Fruit fly (Drosophila melanogaster): ENCODE results near the gene Sfp24F.

Gene Sfp24F

DNA sequence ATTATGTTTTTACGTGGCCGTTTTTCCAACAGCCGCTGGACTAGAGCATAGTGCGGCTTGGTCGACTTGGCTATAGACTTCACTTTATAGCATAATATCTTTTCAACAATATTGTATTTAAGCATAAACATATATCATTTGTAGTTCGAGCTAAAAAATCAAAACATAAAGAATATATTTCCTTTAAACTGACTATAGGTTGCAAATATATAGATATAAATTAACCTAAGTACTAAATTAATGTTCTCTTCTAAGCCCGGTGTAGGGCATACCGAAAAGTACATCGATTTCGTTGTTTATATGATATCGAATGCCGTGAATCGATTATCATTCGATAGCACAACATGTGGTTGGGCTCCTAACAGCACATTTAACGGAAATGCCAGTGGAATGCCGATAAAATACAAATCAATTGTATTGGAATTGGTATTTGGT lies 6.7 kb upstream of the Sfp24F start, which contains the start of gene MFS18 (continued):
- TF ChIP-seq ro (GFP tag; IDR thresholded peaks at IDR 0.05) (peak; percentile 98), ase (GFP tag; IDR thresholded peaks at IDR 0.05) (peak; percentile 99), trem (tag; optimal IDR thresholded peaks at IDR 0.05) (peak; percentile 97), MESR4 (GFP tag; optimal IDR thresholded peaks at IDR 0.05) (peak; percentile 74), CG15479 (GFP tag; optimal IDR thresholded peaks at IDR 0.05) (peak; percentile 2), hkb (optimal IDR thresholded peaks at IDR 0.05) (peak; percentile 67), hkb (GFP tag; IDR thresholded peaks at IDR 0.05) (peak; percentile 100), H2.0 (GFP tag; IDR thresholded peaks at IDR 0.05) (peak; percentile 98), CG10147 (GFP tag; optimal IDR thresholded peaks at IDR 0.05) (peak; percentile 87), CG11398 (GFP tag; optimal IDR thresholded peaks at IDR 0.05) (peak; percentile 35), org-1 (GFP tag; optimal IDR thresholded peaks at IDR 0.05) (peak; percentile 91), sug (tag; optimal IDR thresholded peaks at IDR 0.05) (peak; percentile 82), CG11696 (GFP tag; IDR thresholded peaks at IDR 0.05) (peak; percentile 97), hb (GFP tag; IDR thresholded peaks at IDR 0.05; ENCODE audit: partially characterized antibody) (peak; percentile 83), CG4360 (GFP tag; IDR thresholded peaks at IDR 0.05) (peak; percentile 90), E2f1 (GFP tag; IDR thresholded peaks at IDR 0.05) (peak; percentile 99), Gsc (GFP tag; IDR thresholded peaks at IDR 0.05) (peak; percentile 97), Eip74EF (GFP tag; optimal IDR thresholded peaks at IDR 0.05) (peak in 1 of 2 experiments; percentile 94), CG7839 (tag; optimal IDR thresholded peaks at IDR 0.05) (peak; percentile 98), CG12071 (GFP tag; optimal IDR thresholded peaks at IDR 0.05) (peak; percentile 97), CG11695 (GFP tag; IDR thresholded peaks at IDR 0.05) (peak; percentile 100), CG16863 (GFP tag; optimal IDR thresholded peaks at IDR 0.05) (peak; percentile 82), CG4617 (GFP tag; optimal IDR thresholded peaks at IDR 0.05; ENCODE audit: borderline replicate concordance) (peak; percentile 97), ttk (GFP tag; IDR thresholded peaks at IDR 0.05) (peak; percentile 99), CG6272 (GFP tag; IDR thresholded peaks at IDR 0.05) (peak; percentile 98), D (optimal IDR thresholded peaks at IDR 0.05) (no peak), D (GFP tag; optimal IDR thresholded peaks at IDR 0.05) (peak; percentile 99), pan (optimal IDR thresholded peaks at IDR 0.05) (no peak), pan (GFP tag; optimal IDR thresholded peaks at IDR 0.05 in 1 of 2, IDR thresholded peaks at IDR 0.05 in 1 of 2) (peak in 1 of 2 experiments; percentile 100), CG10543 (GFP tag; optimal IDR thresholded peaks at IDR 0.05) (peak; percentile 81), Hmr (GFP tag; optimal IDR thresholded peaks at IDR 0.05) (peak; percentile 97), CG17612 (GFP tag; IDR thresholded peaks at IDR 0.05) (peak; percentile 98), sisA (GFP tag; IDR thresholded peaks at IDR 0.05) (peak; percentile 99), Dfd (GFP tag; optimal IDR thresholded peaks at IDR 0.05) (no peak), HLHmδ (GFP tag; optimal IDR thresholded peaks at IDR 0.05) (no peak), unc-4 (GFP tag; IDR thresholded peaks at IDR 0.05; ENCODE audit: partially characterized antibody) (peak; percentile 52), CG12769 (tag; optimal IDR thresholded peaks at IDR 0.05) (no peak), CG7372 (GFP tag; IDR thresholded peaks at IDR 0.05) (peak; percentile 97), CG1529 (GFP tag; optimal IDR thresholded peaks at IDR 0.05) (peak; percentile 92), Ssrp (tag; optimal IDR thresholded peaks at IDR 0.05) (peak; percentile 93), row (GFP tag; IDR thresholded peaks at IDR 0.05) (peak; percentile 100), Ets97D (GFP tag; optimal IDR thresholded peaks at IDR 0.05) (peak; percentile 96), sima (GFP tag; optimal IDR thresholded peaks at IDR 0.05) (peak; percentile 14), Asciz (GFP tag; optimal IDR thresholded peaks at IDR 0.05) (peak; percentile 99), crp (GFP tag; optimal IDR thresholded peaks at IDR 0.05) (peak; percentile 56 to 77), CG4730 (GFP tag; IDR thresholded peaks at IDR 0.05) (peak; percentile 99), Dref (GFP tag; IDR thresholded peaks at IDR 0.05) (peak; percentile 85), Nf-YC (tag; optimal IDR thresholded peaks at IDR 0.05) (peak; percentile 87), seq (GFP tag; IDR thresholded peaks at IDR 0.05) (peak; percentile 99), lmd (GFP tag; IDR thresholded peaks at IDR 0.05) (peak; percentile 98), gem (tag; optimal IDR thresholded peaks at IDR 0.05) (peak; percentile 98)

Data from whole organism, embryonic.